Worm (Caenorhabditis elegans) whole organism, L4/young adult: Measurements from ENCODE around the gene F54H12.7.

ENCODE experiments used
- W03F9.2 ChIP-seq: fragments of 150-350 bp; optimal IDR thresholded peaks from 2 replicates; lab custom pipeline; 2014; ENCODE audit warnings: missing biosample characterization, missing genetic modification characterization
- dao-5 ChIP-seq: sonication (generic microtip); optimal IDR thresholded peaks from 2 replicates; lab custom pipeline; 2016; ENCODE audit warnings: missing genotype, missing genetic modification characterization, moderate library complexity, missing compliant biosample characterization
- him-1 ChIP-seq: sonication (generic microtip); optimal IDR thresholded peaks from 2 replicates; lab custom pipeline; 2016; ENCODE audit warnings: missing genotype, missing genetic modification reagents, missing genetic modification characterization, missing compliant biosample characterization

The F54H12.7 gene

ce11 chrIII:7969121-7969520, at the start of gene F54H12.7, which contains the start of gene F54H12.8:
TSS of gene F54H12.7 (plus strand) at chrIII:7969349.
TSS of gene F54H12.8 (minus strand) at chrIII:7969221.
- TF ChIP-seq dao-5 (tag; lab: Kevin White, UChicago) (no peak), him-1 (tag; lab: Kevin White, UChicago) (no peak), W03F9.2 (tag; lab: Kevin White, UChicago) (no peak)

DNA sequence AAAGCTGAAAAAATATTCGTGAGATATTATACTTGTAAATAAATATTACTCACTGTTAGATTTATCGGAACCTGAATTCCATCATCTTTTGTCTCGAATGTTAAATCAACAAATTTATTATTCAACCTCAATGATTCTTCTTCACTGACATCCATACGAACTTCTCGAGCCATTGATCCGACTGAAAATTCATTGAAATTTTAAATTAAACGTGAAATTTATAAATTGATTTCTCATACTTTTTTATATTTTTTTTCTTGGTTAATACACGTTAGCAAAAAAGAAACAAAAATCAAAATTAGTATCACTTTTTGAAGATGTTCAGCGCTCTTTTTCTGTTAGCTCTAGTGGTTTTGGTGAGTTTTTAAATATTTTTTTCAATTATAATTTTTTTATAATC, 49.3 kb upstream of the F54H12.7 start, which contains the start of gene C29E4.14:
Gene C29E4.14, plus strand, starts transcription at position 301 of the 400 bp plus-strand sequence.
- TF ChIP-seq W03F9.2 (tag; lab: Kevin White, UChicago), result no peak
- no peak for TF ChIP-seq dao-5 (tag; lab: Kevin White, UChicago)
- no peak for TF ChIP-seq him-1 (tag; lab: Kevin White, UChicago)

- TF ChIP-seq him-1 (tag; lab: Kevin White, UChicago) (no peak), dao-5 (tag; lab: Kevin White, UChicago) (no peak), W03F9.2 (tag; lab: Kevin White, UChicago) (no peak)
Observed at ce11 chrIII:7922207-7922606, 46.9 kb upstream of the F54H12.7 start, which contains the start of gene C29E4.17. TSS of gene C29E4.17 (plus strand) at chrIII:7922507.

DNA sequence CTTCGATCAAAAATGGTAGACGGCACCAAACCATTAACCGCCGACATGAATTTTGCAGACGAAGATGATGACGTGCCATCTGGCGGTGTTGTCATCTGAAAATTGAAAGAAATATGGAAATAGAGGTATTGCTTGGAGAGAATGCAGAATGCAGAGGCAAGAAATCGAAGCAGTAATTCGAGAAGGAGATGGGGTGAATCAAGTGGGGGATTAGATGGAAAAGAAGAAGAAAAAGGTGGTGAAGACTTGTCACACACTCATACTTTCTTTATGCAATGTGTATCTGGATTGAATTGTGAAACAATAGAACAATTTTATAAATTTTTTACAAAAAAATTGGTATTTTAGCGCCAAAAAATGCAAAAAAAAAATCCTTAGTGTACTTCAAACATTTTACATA, 44.3 kb upstream of the F54H12.7 start, which contains the start of gene tag-250:
Gene tag-250, minus strand, starts transcription at position 101 of the 400 bp plus-strand sequence.
- no peak for TF ChIP-seq W03F9.2 (tag; lab: Kevin White, UChicago)
- no peak for TF ChIP-seq him-1 (tag; lab: Kevin White, UChicago)
- no peak for TF ChIP-seq dao-5 (tag; lab: Kevin White, UChicago)

- TF ChIP-seq W03F9.2 (tag; lab: Kevin White, UChicago) (no peak), him-1 (tag; lab: Kevin White, UChicago) (no peak), dao-5 (tag; lab: Kevin White, UChicago) (no peak)
Observed at ce11 chrIII:7925968-7926367, 43.2 kb upstream of the F54H12.7 start.

- TF ChIP-seq W03F9.2 (tag; lab: Kevin White, UChicago) (peak; percentile 53), him-1 (tag; lab: Kevin White, UChicago) (no peak), dao-5 (tag; lab: Kevin White, UChicago) (no peak)
Observed at ce11 chrIII:7928549-7929129, 40.5 kb upstream of the F54H12.7 start, which contains the start of the genes C29E4.13 and npp-15. TSS of gene C29E4.13 (minus strand) at chrIII:7928717. TSS of gene npp-15 (plus strand) at chrIII:7929043.

- TF ChIP-seq dao-5 (tag; lab: Kevin White, UChicago) (no peak), W03F9.2 (tag; lab: Kevin White, UChicago) (no peak), him-1 (tag; lab: Kevin White, UChicago) (no peak)
Observed at ce11 chrIII:7933235-7933634, 35.9 kb upstream of the F54H12.7 start, which contains the start of gene ran-2. TSS of gene ran-2 (plus strand) at chrIII:7933535.

DNA sequence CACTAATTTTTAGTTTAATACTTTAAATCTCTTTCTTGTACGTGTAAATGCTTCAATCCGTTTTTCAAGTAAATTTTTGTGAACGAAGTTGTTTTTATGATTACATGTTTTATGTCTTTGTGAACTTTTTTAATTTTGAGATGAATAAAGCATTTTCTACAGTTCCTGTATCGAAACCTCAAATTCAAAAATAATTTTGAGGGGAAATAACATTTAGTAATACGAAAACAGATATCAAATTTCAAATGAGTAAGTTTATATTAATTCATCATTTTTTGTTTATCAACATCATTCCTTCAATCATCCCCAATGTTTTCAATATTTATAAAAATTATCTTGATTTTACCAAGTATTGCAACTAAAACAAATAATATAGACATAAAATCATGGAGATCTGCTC, 31.6 kb upstream of the F54H12.7 start, which contains the start of gene C29E4.10:
Gene C29E4.10, plus strand, starts transcription at position 301 of the 400 bp plus-strand sequence.
- TF ChIP-seq dao-5 (tag; lab: Kevin White, UChicago) (no peak), him-1 (tag; lab: Kevin White, UChicago) (no peak), W03F9.2 (tag; lab: Kevin White, UChicago) (no peak)

DNA sequence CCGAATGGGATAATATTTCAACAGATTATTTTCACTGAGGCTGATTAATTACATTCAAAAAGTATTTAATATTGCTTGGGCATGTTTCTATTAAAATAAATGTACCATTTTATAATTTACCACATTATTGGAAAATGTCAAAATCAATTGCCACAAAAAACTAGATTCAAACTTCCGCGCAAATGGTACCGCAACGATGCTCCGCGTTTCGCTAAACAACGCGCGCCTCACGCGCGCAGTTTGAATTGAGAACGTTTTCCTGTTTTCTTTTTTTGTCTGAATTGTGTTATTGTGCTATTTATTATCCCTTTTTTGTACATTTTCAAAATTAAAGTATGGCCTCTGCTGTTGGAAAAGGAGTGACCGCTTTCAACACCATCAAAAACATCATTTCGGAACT, 28.3 kb upstream of the F54H12.7 start, which contains the start of gene C29E4.12:
Gene C29E4.12, plus strand, starts transcription at position 333 of the 400 bp plus-strand sequence.
- no peak for TF ChIP-seq dao-5 (tag; lab: Kevin White, UChicago)
- TF ChIP-seq him-1 (tag; lab: Kevin White, UChicago), result no peak
- no peak for TF ChIP-seq W03F9.2 (tag; lab: Kevin White, UChicago)

ce11 chrIII:7941417-7941816, 27.7 kb upstream of the F54H12.7 start, which contains the start of gene kle-2:
TSS of gene kle-2 (plus strand) at chrIII:7941717.
- no peak for TF ChIP-seq W03F9.2 (tag; lab: Kevin White, UChicago)
- TF ChIP-seq him-1 (tag; lab: Kevin White, UChicago), result no peak
- TF ChIP-seq dao-5 (tag; lab: Kevin White, UChicago), result no peak

DNA sequence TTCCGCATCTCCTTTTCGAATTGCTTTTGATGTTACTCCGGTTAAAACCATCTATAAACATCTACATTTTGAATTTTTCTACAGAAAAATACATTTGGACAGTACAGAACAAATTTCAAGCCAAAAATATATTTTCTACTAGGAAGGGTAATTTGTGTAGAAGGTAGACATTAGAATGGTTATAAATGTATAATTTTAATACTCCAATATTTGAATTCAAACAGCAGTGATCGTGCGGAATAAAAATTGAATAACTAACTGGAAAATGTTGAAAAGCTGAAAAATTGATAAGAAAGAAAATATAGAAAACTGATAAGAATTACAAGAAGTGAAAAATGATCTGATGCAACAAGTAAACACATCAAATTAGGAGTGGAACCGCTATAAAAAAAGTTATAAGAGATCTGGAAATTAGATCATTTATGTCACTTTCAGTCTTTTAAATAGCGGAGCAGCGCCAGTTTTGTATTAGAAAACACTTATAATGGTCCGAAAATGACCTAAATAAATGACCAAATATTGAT, 22.1 kb upstream of the F54H12.7 start, which contains the start of gene gsto-1:
Gene gsto-1, minus strand, starts transcription at position 51 of the 524 bp plus-strand sequence.
- TF ChIP-seq him-1 (tag; lab: Kevin White, UChicago) (no peak), dao-5 (tag; lab: Kevin White, UChicago) (no peak), W03F9.2 (tag; lab: Kevin White, UChicago) (no peak)

DNA sequence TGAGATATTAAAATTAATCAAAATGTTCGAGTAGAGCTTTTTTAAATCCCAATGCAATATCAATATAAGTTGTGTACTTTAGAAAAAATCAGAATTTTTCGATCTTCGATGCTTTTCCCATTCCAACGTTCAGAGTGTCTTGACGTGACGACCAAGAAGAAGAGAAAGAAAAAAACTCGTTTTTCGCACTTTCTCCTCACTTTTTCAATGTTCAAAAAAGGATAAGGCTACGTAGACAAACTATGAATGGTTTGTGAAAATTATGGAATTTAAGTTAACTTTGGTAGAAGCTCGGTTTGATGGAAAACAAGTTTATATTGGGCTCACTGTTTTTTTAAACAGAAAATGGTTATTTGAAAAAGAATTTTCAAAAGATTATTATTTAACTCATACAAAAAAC, 21.5 kb upstream of the F54H12.7 start:
- TF ChIP-seq him-1 (tag; lab: Kevin White, UChicago) (no peak), W03F9.2 (tag; lab: Kevin White, UChicago) (no peak), dao-5 (tag; lab: Kevin White, UChicago) (no peak)

DNA sequence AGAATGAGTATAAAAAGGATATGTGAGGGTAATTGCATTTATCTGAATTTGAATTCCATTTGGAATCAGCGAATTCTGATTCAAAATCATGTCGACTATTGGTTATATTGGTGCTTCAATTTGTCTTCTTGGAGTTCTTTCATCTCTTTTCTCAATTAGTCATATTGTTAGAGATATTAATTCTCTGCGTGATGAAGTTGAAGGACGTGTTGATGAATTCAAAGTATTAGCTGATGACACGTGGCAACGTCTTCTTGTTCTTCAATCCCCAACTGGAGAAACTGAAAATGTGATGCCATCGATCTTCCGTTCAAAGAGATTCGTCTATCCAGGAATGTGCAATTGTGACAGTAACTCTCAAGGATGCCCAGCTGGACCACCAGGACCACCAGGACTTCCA, 20.3 kb upstream of the F54H12.7 start, which contains the start of gene col-90:
Gene col-90, plus strand, starts transcription at position 37 of the 400 bp plus-strand sequence.
- TF ChIP-seq dao-5 (tag; lab: Kevin White, UChicago), result no peak
